Worm (Caenorhabditis elegans): ENCODE measurements around the gene rgs-2.

- TF ChIP-seq nhr-77 (tag; optimal IDR thresholded peaks at IDR 0.05) (no peak), lir-3 (tag; optimal IDR thresholded peaks at IDR 0.05; ENCODE audit: poor library complexity) (no peak), egl-27 (tag; optimal IDR thresholded peaks at IDR 0.05) (no peak), snpc-4 (tag; optimal IDR thresholded peaks at IDR 0.05) (no peak), lin-13 (GFP tag; optimal IDR thresholded peaks at IDR 0.05) (no peak), sup-37 (GFP tag; optimal IDR thresholded peaks at IDR 0.05) (no peak), ceh-88 (GFP tag; IDR thresholded peaks at IDR 0.05) (no peak), mdl-1 (tag; optimal IDR thresholded peaks at IDR 0.05) (no peak), ztf-11 (tag; optimal IDR thresholded peaks at IDR 0.05) (no peak), nhr-11 (tag; optimal IDR thresholded peaks at IDR 0.05) (no peak), rnt-1 (tag; optimal IDR thresholded peaks at IDR 0.05) (no peak), mef-2 (tag; optimal IDR thresholded peaks at IDR 0.05) (no peak), ztf-4 (tag; optimal IDR thresholded peaks at IDR 0.05) (no peak), C04F5.9 (tag; optimal IDR thresholded peaks at IDR 0.05) (no peak)
Observed at ce11 chrX:12759010-12759409, 46.6 kb downstream of the rgs-2 start.
